Worm (Caenorhabditis elegans) whole organism, young adult: ENCODE data around the gene F53A9.8.

ENCODE experiments used
- C17E4.6 ChIP-seq: fragments of 200-800 bp; sonication (Bioruptor generic); IDR thresholded peaks from 2 replicates; pipeline ENCODE4 v1.3.6; 2022; ENCODE audit warnings: missing genetic modification reagents, missing genetic modification characterization, missing compliant biosample characterization
- F49E8.2 ChIP-seq: sonication (generic microtip); optimal IDR thresholded peaks from 3 replicates; lab custom pipeline; 2017; ENCODE audit warnings: missing genetic modification characterization, mild to moderate bottlenecking, missing compliant biosample characterization, antibody characterized with exemption, moderate library complexity; ENCODE audit not compliant: insufficient read depth
- Y95B8A.8 ChIP-seq: fragments of 200-800 bp; sonication (Bioruptor generic); IDR thresholded peaks from 2 replicates; pipeline ENCODE4 v1.3.6; 2022; ENCODE audit warnings: missing genetic modification reagents, missing genetic modification characterization, missing compliant biosample characterization
- dpl-1 ChIP-seq: fragments of 150-350 bp; optimal IDR thresholded peaks from 2 replicates; lab custom pipeline; 2014; ENCODE audit warnings: missing biosample characterization, missing genetic modification reagents, missing genetic modification characterization
- mcd-1 ChIP-seq: fragments of 200-800 bp; sonication (Bioruptor generic); IDR thresholded peaks from 2 replicates; pipeline ENCODE4 v1.3.6; 2022; ENCODE audit warnings: missing genetic modification reagents, missing genetic modification characterization, missing compliant biosample characterization
- nfya-1 ChIP-seq: sonication (generic microtip); optimal IDR thresholded peaks from 2 replicates; lab custom pipeline; 2017; ENCODE audit warnings: antibody characterized with exemption, missing compliant biosample characterization, missing genetic modification characterization, borderline replicate concordance; ENCODE audit not compliant: insufficient read depth
- rpc-1 ChIP-seq, 2 experiments: fragments of 150-350 bp in 1 of 2; sonication (generic microtip) in 1 of 2; optimal IDR thresholded peaks; 2 replicates each; lab custom pipeline; 2014 to 2018; ENCODE audit warnings: missing biosample characterization in 1 of 2, missing genetic modification characterization in 1 of 2, missing genetic modification reagents in 1 of 2, missing genotype in 1 of 2
- snpc-1.3 ChIP-seq: sonication (generic microtip); optimal IDR thresholded peaks from 2 replicates; lab custom pipeline; 2017; ENCODE audit warnings: missing genetic modification characterization, mild to moderate bottlenecking, missing compliant biosample characterization, antibody characterized with exemption, moderate library complexity, missing genotype, missing genetic modification reagents; ENCODE audit not compliant: insufficient read depth
- snpc-4 ChIP-seq, 5 experiments: fragments of 150-350 bp in 1 of 5; sonication (generic microtip) in 4 of 5; optimal IDR thresholded peaks; 2 replicates each; lab custom pipeline; 2014 to 2018; ENCODE audit warnings: missing genetic modification characterization in 5 of 5, missing biosample characterization in 3 of 5, antibody characterized with exemption in 2 of 5, mild to moderate bottlenecking in 2 of 5, missing compliant biosample characterization in 2 of 5, missing genotype in 2 of 5, moderate library complexity in 2 of 5, missing genetic modification reagents in 1 of 5
- unc-130 ChIP-seq: sonication (generic microtip); optimal IDR thresholded peaks from 2 replicates; lab custom pipeline; 2016; ENCODE audit warnings: missing genetic modification reagents, missing genetic modification characterization, missing compliant biosample characterization
- ztf-22 ChIP-seq: fragments of 200-800 bp; sonication (Bioruptor generic); optimal IDR thresholded peaks from 2 replicates; lab custom pipeline; 2018; ENCODE audit warnings: mild to moderate bottlenecking, missing genetic modification characterization, moderate library complexity, missing compliant biosample characterization

- TF ChIP-seq mcd-1 (no peak), Y95B8A.8 (GFP tag; lab: Robert Waterston, UW) (no peak), ztf-22 (no peak), nfya-1 (tag; lab: Kevin White, UChicago) (no peak), F49E8.2 (no peak), unc-130 (GFP tag; lab: Kevin White, UChicago) (no peak), dpl-1 (GFP tag; lab: Kevin White, UChicago) (no peak), C17E4.6 (GFP tag; lab: Robert Waterston, UW) (no peak), snpc-4 (GFP tag; optimal IDR thresholded peaks at IDR 0.05; lab: Kevin White, UChicago) (no peak), snpc-4 (tag; optimal IDR thresholded peaks at IDR 0.05; lab: Kevin White, UChicago) (no peak), snpc-1.3 (tag; lab: Kevin White, UChicago) (no peak), rpc-1 (optimal IDR thresholded peaks at IDR 0.05; lab: Kevin White, UChicago) (no peak), rpc-1 (tag; optimal IDR thresholded peaks at IDR 0.05; lab: Kevin White, UChicago) (no peak)
Observed at ce11 chrX:8674514-8674913, 44.2 kb downstream of the F53A9.8 start.
